Worm (Caenorhabditis elegans): ENCODE measurements around the gene srf-3.
A peak's percentile ranks its signal among the peaks of the same experiment; 100 is the strongest.

The srf-3 gene

ce11 chrIV:12833698-12834416 lies 15.5 kb upstream of the srf-3 start (continued):
- TF ChIP-seq fos-1 (tag; optimal IDR thresholded peaks at IDR 0.05) (no peak), lin-39 (tag; optimal IDR thresholded peaks at IDR 0.05) (no peak), zag-1 (tag; optimal IDR thresholded peaks at IDR 0.05) (no peak), nhr-84 (tag; optimal IDR thresholded peaks at IDR 0.05) (no peak), nhr-11 (tag; optimal IDR thresholded peaks at IDR 0.05) (no peak), nhr-20 (tag; optimal IDR thresholded peaks at IDR 0.05) (no peak), lsy-2 (tag; optimal IDR thresholded peaks at IDR 0.05) (no peak), vab-15 (tag; optimal IDR thresholded peaks at IDR 0.05) (no peak), mep-1 (tag; optimal IDR thresholded peaks at IDR 0.05) (no peak), nhr-76 (tag; optimal IDR thresholded peaks at IDR 0.05) (no peak), unc-62 (GFP tag; optimal IDR thresholded peaks at IDR 0.05) (no peak), pag-3 (tag; optimal IDR thresholded peaks at IDR 0.05; ENCODE audit: borderline replicate concordance, insufficient read depth) (no peak), swsn-7 (tag; optimal IDR thresholded peaks at IDR 0.05) (no peak), efl-3 (GFP tag; optimal IDR thresholded peaks at IDR 0.05) (no peak), jun-1 (tag; optimal IDR thresholded peaks at IDR 0.05) (no peak), rnt-1 (tag; optimal IDR thresholded peaks at IDR 0.05) (peak; percentile 25)

- TF ChIP-seq snu-23 (GFP tag; optimal IDR thresholded peaks at IDR 0.05) (peak; percentile 10), lin-14 (GFP tag; optimal IDR thresholded peaks at IDR 0.05) (peak; percentile 57), dsc-1 (tag; optimal IDR thresholded peaks at IDR 0.05) (no peak), mep-1 (tag; optimal IDR thresholded peaks at IDR 0.05) (peak; percentile 25), fos-1 (tag; optimal IDR thresholded peaks at IDR 0.05) (peak; percentile 94), fkh-8 (tag; optimal IDR thresholded peaks at IDR 0.05) (no peak), nhr-47 (tag; optimal IDR thresholded peaks at IDR 0.05) (peak; percentile 20), efl-1 (optimal IDR thresholded peaks at IDR 0.05) (peak; percentile 14 to 27), efl-1 (GFP tag; optimal IDR thresholded peaks at IDR 0.05 in 1 of 2) (no peak), nhr-237 (tag; optimal IDR thresholded peaks at IDR 0.05) (no peak), pag-3 (tag; optimal IDR thresholded peaks at IDR 0.05; ENCODE audit: borderline replicate concordance, insufficient read depth) (no peak), ceh-88 (GFP tag; IDR thresholded peaks at IDR 0.05) (no peak), ceh-82 (tag; optimal IDR thresholded peaks at IDR 0.05) (peak in 1 of 3 experiments; percentile 29), nhr-19 (GFP tag; conservative IDR thresholded peaks at IDR 0.05) (no peak), blmp-1 (tag; optimal IDR thresholded peaks at IDR 0.05) (peak; percentile 24), ceh-90 (tag; optimal IDR thresholded peaks at IDR 0.05) (no peak), tbx-2 (tag; optimal IDR thresholded peaks at IDR 0.05) (peak; percentile 6), jun-1 (tag; optimal IDR thresholded peaks at IDR 0.05) (peak; percentile 38), nhr-85 (tag) (peak; percentile 71)
Observed at ce11 chrIV:12834417-12834731, 14.9 kb upstream of the srf-3 start.

ce11 chrIV:12835363-12835762 lies 13.9 kb upstream of the srf-3 start:
- TF ChIP-seq egl-27 (tag; optimal IDR thresholded peaks at IDR 0.05): no peak
- no peak for TF ChIP-seq mdl-1 (tag; optimal IDR thresholded peaks at IDR 0.05)
- no peak for TF ChIP-seq rnt-1 (tag; optimal IDR thresholded peaks at IDR 0.05)
- no peak for TF ChIP-seq ceh-90 (tag; optimal IDR thresholded peaks at IDR 0.05)
- no peak for TF ChIP-seq aha-1 (tag; optimal IDR thresholded peaks at IDR 0.05)
- no peak for TF ChIP-seq efl-3 (GFP tag; optimal IDR thresholded peaks at IDR 0.05)
- no peak for TF ChIP-seq F16B12.6 (tag; optimal IDR thresholded peaks at IDR 0.05)
- TF ChIP-seq sup-37 (GFP tag; optimal IDR thresholded peaks at IDR 0.05): no peak

- TF ChIP-seq lin-39 (tag; optimal IDR thresholded peaks at IDR 0.05): no peak
- TF ChIP-seq tlp-1 (tag; optimal IDR thresholded peaks at IDR 0.05): no peak
- no peak for TF ChIP-seq lin-14 (GFP tag; optimal IDR thresholded peaks at IDR 0.05)
- no peak for TF ChIP-seq unc-130 (tag; optimal IDR thresholded peaks at IDR 0.05)
- no peak for TF ChIP-seq sptf-1 (tag; optimal IDR thresholded peaks at IDR 0.05)
- no peak for TF ChIP-seq egl-13 (tag; optimal IDR thresholded peaks at IDR 0.05)
- no peak for TF ChIP-seq jun-1 (tag; optimal IDR thresholded peaks at IDR 0.05)
- no peak for TF ChIP-seq F16B12.6 (tag; optimal IDR thresholded peaks at IDR 0.05)
- TF ChIP-seq fkh-4 (tag; optimal IDR thresholded peaks at IDR 0.05; ENCODE audit: borderline replicate concordance): no peak
Observed at ce11 chrIV:12836208-12836607, 13.1 kb upstream of the srf-3 start, which contains the start of gene M02B1.3. TSS of gene M02B1.3 (plus strand) at chrIV:12836508.
